Worm (Caenorhabditis elegans): ENCODE data around the gene lys-3.

lys-3 gene

DNA sequence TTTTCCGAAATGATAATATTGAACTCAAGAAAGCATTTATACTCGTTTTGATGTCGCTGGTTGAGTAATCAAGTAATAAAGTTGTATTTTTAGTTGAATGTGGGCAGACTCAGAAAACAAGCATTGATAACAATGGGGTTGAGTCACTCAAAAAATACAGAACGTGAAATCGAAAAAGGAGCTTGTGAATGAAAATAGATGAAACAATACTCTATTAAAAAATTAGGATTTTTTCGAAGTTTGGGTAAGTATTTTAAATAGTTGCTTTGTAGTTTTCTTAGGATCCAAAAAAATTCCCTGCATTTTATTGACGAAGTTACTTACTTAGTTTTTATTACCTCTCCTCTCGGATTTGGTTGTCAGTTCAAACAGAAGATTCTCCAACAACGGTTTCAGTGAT, at the start of gene lys-3:
Gene lys-3, minus strand, starts transcription at position 101 of the 400 bp plus-strand sequence.
- TF ChIP-seq dao-5 (tag; optimal IDR thresholded peaks at IDR 0.05) (no peak), him-1 (tag; optimal IDR thresholded peaks at IDR 0.05) (no peak), W03F9.2 (tag; optimal IDR thresholded peaks at IDR 0.05) (no peak)

DNA sequence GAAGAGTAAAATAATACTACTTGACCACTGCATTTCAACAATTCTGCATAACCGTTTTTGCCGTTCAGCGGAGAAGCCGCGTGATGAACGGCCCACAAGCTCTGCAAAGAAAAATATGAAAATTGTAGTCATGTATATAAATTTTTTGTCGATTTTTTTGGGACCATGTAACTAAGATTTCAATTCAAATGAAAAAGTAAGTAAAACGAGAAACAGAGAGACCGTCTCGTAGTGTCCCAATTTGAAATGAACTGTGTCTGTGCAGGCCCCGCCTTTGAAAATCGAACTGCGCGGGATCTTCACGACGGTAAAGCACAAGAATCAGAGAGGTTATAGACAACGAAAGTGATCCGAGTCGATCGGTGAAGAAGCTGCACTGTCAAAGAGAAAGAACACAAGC, 48.7 kb upstream of the lys-3 start, which contains the start of gene crm-1:
Gene crm-1, minus strand, starts transcription at position 101 of the 400 bp plus-strand sequence.
- TF ChIP-seq dao-5 (tag; optimal IDR thresholded peaks at IDR 0.05) (no peak), W03F9.2 (tag; optimal IDR thresholded peaks at IDR 0.05) (no peak), him-1 (tag; optimal IDR thresholded peaks at IDR 0.05) (no peak)

DNA sequence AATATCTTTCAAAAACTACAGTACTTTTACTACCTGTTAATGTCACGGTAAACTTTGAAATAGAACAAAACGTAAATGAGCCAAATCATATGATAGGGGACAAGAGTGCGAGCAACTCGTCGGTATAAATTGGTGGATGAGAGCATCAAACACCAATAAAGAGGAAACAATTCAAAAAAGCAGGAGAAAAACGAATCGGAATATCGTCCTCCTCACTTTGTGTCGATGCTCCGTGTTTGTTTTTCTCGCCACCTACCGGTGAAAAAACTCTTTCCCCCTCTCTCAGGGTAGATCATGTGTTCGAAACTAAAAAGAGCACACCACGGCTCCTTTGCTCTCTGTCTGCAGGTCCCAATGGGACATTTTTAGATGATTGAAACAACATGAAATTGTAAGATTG, 44.7 kb upstream of the lys-3 start:
- no peak for TF ChIP-seq him-1 (tag; optimal IDR thresholded peaks at IDR 0.05)
- TF ChIP-seq W03F9.2 (tag; optimal IDR thresholded peaks at IDR 0.05) = no peak
- no peak for TF ChIP-seq dao-5 (tag; optimal IDR thresholded peaks at IDR 0.05)

DNA sequence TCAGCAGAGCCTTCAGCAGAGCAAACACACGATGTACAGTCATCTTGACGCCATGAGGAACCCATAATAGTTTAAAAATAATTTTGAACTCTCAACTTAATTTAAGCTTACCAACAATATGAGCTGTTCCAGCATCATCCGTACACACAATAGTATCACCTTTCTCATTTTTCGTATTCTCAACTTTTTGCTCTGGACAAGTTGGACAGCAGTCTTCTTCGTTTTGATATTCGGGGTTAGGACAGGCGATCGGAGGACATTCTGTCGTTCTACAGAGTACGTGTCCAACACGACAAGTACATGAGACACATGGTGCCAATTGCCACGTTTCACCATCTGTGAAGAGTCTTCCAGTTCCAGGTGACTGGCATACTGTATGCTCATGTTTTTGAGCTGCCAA, 40.2 kb upstream of the lys-3 start:
- no peak for TF ChIP-seq dao-5 (tag; optimal IDR thresholded peaks at IDR 0.05)
- no peak for TF ChIP-seq W03F9.2 (tag; optimal IDR thresholded peaks at IDR 0.05)
- no peak for TF ChIP-seq him-1 (tag; optimal IDR thresholded peaks at IDR 0.05)

DNA sequence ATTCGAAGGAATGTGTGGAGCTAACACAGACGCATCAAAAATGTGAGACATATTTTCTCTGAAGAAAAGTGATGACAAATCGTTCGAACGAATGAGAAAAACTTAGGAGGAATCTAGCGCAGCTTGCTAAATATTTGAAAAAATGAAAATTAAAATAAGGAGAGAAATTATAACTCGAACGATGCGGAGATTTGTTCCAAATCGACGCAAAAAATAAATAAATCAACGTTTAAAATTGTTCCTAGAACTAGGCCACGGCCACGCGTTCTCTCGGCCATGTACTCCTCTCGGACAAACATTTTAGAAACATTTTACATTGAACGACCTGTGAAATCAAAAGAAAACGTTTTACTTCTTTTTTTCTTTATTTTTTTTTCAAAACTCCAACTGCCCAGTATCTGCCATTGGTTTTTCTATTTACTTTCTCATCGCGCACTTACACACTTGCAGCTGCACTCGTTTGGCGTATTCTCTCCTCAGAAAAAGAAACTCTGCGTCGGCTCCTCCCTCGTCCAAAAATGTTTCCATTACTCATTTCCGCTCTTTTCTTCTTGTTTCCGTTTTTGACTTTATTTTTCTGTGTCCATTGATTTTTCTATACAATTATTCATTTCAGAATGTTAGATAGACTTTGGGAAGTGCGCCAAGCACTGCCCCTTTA, 36.9 kb upstream of the lys-3 start, which contains the start of the genes gna-1 and B0024.13:
Gene gna-1, minus strand, starts transcription at position 51 of the 661 bp plus-strand sequence.
Gene B0024.13, plus strand, starts transcription at position 611 of the 661 bp plus-strand sequence.
- TF ChIP-seq W03F9.2 (tag; optimal IDR thresholded peaks at IDR 0.05) = no peak
- no peak for TF ChIP-seq dao-5 (tag; optimal IDR thresholded peaks at IDR 0.05)
- TF ChIP-seq him-1 (tag; optimal IDR thresholded peaks at IDR 0.05) = no peak

DNA sequence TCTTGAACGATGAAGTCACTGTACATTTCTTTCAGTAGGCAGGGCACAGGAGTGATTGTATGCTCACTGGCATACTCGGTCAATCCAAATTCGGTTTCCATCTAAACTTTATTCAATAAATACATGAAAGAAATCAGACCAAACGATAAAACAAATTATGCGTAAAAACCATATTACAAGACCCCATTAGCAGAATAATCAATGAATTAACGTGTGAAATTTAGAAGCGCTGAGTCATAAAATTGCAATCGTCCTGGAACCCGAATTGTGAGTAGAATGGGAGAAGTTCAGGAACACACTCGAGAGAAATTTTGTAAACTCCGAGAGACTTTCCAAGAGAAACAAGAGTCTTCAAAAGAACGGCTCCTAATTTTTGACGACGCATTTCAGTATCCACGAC, 36.1 kb upstream of the lys-3 start, which contains the start of gene B0024.11:
Gene B0024.11, minus strand, starts transcription at position 101 of the 400 bp plus-strand sequence.
- TF ChIP-seq dao-5 (tag; optimal IDR thresholded peaks at IDR 0.05) (no peak), W03F9.2 (tag; optimal IDR thresholded peaks at IDR 0.05) (no peak), him-1 (tag; optimal IDR thresholded peaks at IDR 0.05) (no peak)

DNA sequence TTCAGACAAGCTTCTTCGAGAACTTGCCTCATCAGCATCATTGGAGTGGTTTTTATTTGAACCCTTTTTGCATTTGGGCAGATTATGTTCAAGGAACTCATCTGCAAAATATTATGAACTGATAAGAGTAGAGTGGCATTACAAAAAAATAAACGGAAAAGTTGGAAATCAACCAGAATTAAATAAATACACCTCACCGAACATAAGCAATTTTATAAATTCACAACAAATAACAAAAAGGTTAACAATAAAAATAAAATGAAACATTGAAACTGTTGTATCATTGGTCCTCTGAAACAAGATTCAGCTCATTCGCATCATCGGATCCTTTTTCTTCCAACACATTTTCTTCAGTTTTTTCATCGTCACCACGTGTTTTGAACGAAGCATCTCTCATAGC, 34.0 kb upstream of the lys-3 start, which contains the start of gene asps-1:
Gene asps-1, minus strand, starts transcription at position 101 of the 400 bp plus-strand sequence.
- TF ChIP-seq W03F9.2 (tag; optimal IDR thresholded peaks at IDR 0.05) (no peak), him-1 (tag; optimal IDR thresholded peaks at IDR 0.05) (no peak), dao-5 (tag; optimal IDR thresholded peaks at IDR 0.05) (no peak)

DNA sequence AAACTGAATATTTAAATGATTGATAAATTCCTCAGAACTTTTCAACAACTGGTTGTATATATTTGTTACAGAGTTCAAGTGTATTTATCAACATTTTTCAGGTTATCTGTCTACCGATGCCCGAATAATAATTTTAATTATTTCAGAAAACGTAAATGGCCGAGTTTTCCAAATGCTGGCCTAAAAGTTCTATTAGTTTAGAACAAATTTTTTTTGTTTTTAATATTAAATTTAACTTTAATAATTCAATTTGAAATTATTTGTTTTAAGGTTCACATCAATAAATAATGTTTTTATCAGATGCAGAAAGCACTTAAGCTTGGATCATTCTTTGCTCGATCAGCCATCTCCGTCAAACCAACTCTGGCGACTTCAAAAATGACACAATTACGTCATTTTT, 31.0 kb upstream of the lys-3 start, which contains the start of gene trx-2:
Gene trx-2, plus strand, starts transcription at position 301 of the 400 bp plus-strand sequence.
- TF ChIP-seq W03F9.2 (tag; optimal IDR thresholded peaks at IDR 0.05) (no peak), him-1 (tag; optimal IDR thresholded peaks at IDR 0.05) (no peak), dao-5 (tag; optimal IDR thresholded peaks at IDR 0.05) (no peak)

DNA sequence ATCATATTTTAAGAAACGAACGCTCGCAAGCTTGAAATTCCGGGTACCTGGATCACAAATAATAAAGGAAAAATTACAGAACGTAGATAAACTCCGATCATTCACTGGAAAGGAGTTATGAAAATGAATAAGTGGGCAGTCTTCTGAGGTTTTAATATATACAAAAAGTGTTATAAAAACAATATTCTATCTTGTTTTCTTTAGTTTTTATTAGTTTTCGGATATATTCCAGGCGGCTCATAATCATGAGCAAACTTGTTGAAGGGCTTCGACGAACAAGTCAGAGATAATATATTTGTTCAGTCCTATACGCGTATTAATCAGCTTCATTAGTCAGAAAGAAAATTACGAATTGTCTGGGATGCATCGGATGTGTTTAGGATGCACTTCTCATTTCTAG, 30.6 kb upstream of the lys-3 start, which contains the start of gene gcy-6:
Gene gcy-6, minus strand, starts transcription at position 101 of the 400 bp plus-strand sequence.
- TF ChIP-seq him-1 (tag; optimal IDR thresholded peaks at IDR 0.05) (no peak), dao-5 (tag; optimal IDR thresholded peaks at IDR 0.05) (no peak), W03F9.2 (tag; optimal IDR thresholded peaks at IDR 0.05) (no peak)

DNA sequence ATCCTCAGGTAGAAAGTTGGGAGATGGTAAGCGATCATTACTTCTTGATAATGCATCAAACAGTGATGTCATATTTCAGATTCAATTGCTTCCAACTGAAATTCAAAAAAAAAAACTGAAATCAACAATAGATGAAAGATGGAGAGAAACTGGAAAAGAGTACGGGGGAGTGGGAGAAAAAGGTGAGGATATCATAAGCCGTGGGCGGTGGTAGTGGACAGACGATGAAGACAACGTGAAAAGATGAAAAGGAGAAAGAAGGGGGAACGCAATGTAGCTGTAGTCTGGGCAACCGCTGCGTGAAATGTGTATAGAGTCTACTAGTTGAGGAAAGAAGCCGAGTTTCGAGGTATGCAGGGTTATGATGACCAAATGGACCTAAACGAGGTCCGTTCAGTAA, 23.9 kb upstream of the lys-3 start, which contains the start of gene che-12:
Gene che-12, minus strand, starts transcription at position 101 of the 400 bp plus-strand sequence.
- no peak for TF ChIP-seq dao-5 (tag; optimal IDR thresholded peaks at IDR 0.05)
- no peak for TF ChIP-seq him-1 (tag; optimal IDR thresholded peaks at IDR 0.05)
- no peak for TF ChIP-seq W03F9.2 (tag; optimal IDR thresholded peaks at IDR 0.05)

DNA sequence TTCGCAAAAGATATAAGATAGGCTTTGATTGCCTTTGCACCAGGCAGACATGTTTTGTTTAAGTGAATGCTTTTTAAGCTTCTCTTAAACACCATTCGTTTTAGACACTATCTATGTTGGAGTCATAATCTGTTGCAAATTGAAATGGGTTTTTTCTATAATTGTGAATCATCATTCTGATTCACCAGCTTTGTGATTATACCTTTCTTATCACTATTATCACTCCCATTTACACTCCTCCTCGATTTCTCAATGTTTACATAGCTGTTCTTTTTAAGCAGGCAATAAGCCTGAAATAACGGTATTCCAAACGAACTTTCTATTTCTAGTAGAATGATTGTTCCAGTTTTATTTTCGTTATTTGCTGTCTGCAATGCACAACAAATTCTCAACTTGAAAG, 13.8 kb upstream of the lys-3 start, which contains the start of gene B0024.4:
Gene B0024.4, plus strand, starts transcription at position 301 of the 400 bp plus-strand sequence.
- no peak for TF ChIP-seq W03F9.2 (tag; optimal IDR thresholded peaks at IDR 0.05)
- TF ChIP-seq him-1 (tag; optimal IDR thresholded peaks at IDR 0.05) = no peak
- no peak for TF ChIP-seq dao-5 (tag; optimal IDR thresholded peaks at IDR 0.05)

DNA sequence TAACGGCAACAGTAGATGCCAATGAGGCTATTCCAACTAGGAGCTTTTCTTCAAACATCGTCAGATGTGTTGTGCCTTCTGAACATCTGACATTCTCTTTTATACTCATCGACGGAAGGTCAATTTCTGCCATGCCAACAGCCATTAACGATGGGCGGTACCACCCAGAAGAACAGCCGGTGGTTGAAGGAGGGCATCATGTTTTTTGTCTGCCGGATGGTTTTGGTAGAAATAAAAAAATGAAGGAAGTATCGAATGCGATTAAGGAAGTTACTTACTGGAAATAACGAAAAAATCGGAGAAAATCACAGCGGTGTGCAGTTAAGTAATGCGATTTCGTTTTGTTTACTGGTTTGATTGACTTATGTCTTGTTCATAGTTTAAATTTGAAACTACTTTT, 11.2 kb upstream of the lys-3 start, which contains the start of gene col-150:
Gene col-150, minus strand, starts transcription at position 101 of the 400 bp plus-strand sequence.
- no peak for TF ChIP-seq him-1 (tag; optimal IDR thresholded peaks at IDR 0.05)
- TF ChIP-seq W03F9.2 (tag; optimal IDR thresholded peaks at IDR 0.05) = no peak
- no peak for TF ChIP-seq dao-5 (tag; optimal IDR thresholded peaks at IDR 0.05)

DNA sequence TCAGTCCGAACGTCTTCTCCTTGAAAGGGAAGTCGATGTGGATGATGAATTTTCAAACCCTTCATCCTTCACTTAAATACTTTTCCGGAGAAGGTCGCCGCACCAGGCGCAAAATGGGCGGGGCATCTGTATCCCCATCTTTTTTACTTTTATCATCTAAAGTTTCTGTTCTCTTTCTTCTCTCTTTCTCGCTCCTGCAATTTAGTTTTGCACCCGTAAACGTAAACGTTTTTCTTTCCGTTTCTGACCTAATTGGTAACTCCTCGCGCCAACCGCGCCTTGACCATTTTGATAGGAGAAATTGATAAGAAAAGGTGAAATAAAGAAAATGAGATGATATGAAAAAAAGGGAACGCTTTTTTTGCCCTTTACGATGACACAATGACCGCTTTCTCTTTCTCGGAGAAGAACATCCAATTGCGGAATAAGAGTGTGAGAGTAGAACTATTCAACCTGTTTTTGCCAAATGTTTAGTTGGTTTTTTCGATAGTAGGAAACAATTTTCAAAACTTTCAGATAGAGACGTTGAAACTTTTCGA, 9.5 kb upstream of the lys-3 start, which contains the start of gene col-149:
Gene col-149, minus strand, starts transcription at position 51 of the 539 bp plus-strand sequence.
- no peak for TF ChIP-seq him-1 (tag; optimal IDR thresholded peaks at IDR 0.05)
- no peak for TF ChIP-seq W03F9.2 (tag; optimal IDR thresholded peaks at IDR 0.05)
- TF ChIP-seq dao-5 (tag; optimal IDR thresholded peaks at IDR 0.05) = no peak

DNA sequence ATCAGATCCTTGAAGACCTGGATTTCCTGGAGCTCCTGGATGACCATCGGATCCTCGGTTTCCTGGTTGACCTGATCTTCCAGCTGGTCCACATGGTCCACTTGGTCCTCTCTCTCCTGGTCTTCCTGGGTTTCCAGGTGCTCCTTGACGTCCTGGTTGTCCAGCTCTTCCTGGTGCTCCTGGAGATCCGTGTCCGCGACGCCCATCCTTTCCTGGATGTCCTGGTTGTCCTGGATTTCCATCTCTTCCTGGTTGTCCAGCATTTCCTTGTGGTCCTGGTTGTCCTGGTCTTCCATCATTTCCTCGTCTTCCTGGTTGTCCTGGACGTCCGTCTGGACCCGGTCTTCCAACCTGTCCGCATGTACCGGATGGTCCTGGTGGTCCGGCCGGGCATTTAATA, 8.5 kb upstream of the lys-3 start:
- TF ChIP-seq dao-5 (tag; optimal IDR thresholded peaks at IDR 0.05) (no peak), W03F9.2 (tag; optimal IDR thresholded peaks at IDR 0.05) (no peak)

All from whole organism, L4/young adult.